Fruit fly (Drosophila melanogaster): ENCODE measurements around the gene bif.

The bif gene

DNA sequence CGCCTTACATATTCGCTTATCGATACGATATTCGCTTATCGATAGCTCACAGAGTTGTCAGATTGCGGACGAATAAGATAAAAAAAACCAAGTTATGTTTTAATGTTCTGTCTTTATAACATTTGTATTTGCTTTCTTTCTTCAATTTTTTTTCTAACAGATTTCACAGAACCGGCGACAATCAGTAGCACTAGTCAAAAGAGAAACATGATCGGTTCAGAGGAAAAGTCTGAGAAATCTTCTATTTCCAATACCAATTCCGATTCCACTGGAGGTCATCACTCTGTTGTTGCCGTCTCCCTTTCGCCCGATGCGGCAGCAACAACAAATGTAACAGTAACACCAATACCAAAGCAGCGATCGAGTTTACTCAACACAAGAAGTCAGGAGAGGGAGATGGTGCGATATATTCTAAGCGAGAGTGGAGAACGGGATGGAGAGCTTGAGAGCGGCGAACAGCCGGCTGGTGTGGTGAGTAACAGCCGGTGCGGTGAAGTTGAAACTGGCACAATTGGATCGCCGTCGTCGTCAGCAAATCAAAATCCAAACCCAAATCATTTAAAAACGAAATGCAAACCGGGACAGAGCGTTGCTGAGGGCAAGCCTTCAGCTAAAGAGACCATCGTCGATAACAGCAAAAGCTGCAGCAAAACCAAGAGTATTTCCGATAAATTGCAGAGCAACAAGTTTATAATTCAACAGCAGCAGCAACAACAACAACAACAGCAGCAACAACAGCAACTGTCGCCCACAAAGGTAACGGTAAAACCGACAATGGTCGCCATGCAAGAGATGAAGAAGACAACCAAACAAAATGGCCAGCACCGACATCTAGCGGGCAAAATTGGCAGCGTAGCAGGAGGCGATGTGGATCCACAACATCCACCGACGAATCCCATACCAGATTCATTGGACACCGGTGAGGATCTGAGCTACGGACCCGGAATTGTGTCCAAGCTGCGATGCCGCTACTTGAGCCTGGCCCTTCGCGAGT lies 3.1 kb downstream of the bif start (continued):
- peak; percentile 56 for TF ChIP-seq net (GFP tag; optimal IDR thresholded peaks at IDR 0.05)
- TF ChIP-seq CG6163 (GFP tag; IDR thresholded peaks at IDR 0.05): peak; percentile 15; the same call in 2 of the 3 replicates
- TF ChIP-seq CG7368 (GFP tag; optimal IDR thresholded peaks at IDR 0.05): peak; percentile 28
- TF ChIP-seq ss (GFP tag; optimal IDR thresholded peaks at IDR 0.05): peak; percentile 54 to 76
- TF ChIP-seq Eip75B (GFP tag; optimal IDR thresholded peaks at IDR 0.05): peak; percentile 54
- peak; percentile 49 for TF ChIP-seq achi (GFP tag; optimal IDR thresholded peaks at IDR 0.05)
- no peak for TF ChIP-seq CG11762 (GFP tag; optimal IDR thresholded peaks at IDR 0.05; ENCODE audit: insufficient read depth)
- TF ChIP-seq eg (GFP tag; IDR thresholded peaks at IDR 0.05): peak; percentile 63; the same call in 2 of the 3 replicates
- peak; percentile 37 for TF ChIP-seq spab (GFP tag; optimal IDR thresholded peaks at IDR 0.05)
- TF ChIP-seq Eip93F (GFP tag; optimal IDR thresholded peaks at IDR 0.05): peak; percentile 16

DNA sequence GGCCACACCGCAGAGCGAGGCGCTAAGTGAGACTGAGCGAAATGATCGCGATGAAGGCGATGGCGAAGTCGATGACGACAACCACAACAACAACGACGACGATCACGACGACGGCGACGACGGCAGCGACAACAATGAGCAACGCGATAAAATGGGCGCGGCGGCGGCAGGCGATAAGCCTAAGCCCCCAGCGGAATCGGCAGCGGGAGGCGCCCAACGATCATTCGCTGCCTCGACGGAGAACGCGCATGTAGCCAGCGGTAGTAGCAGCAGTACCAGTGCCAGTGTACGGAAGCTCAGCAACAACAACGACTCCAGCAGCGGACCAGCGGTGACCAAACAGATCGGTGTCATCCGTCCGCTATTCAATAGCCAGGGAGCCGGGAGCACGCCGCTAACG lies 4.7 kb downstream of the bif start:
- no peak for TF ChIP-seq CG11762 (GFP tag; optimal IDR thresholded peaks at IDR 0.05; ENCODE audit: insufficient read depth)
- TF ChIP-seq CG1621 (tag; optimal IDR thresholded peaks at IDR 0.05): no peak
- TF ChIP-seq Eip75B (GFP tag; optimal IDR thresholded peaks at IDR 0.05): peak; percentile 7
- TF ChIP-seq Smox (GFP tag; optimal IDR thresholded peaks at IDR 0.05): no peak
- TF ChIP-seq CG7368 (GFP tag; optimal IDR thresholded peaks at IDR 0.05): no peak
- TF ChIP-seq CG10631 (GFP tag; optimal IDR thresholded peaks at IDR 0.05): no peak
- no peak for TF ChIP-seq CG4318 (GFP tag; optimal IDR thresholded peaks at IDR 0.05)
- TF ChIP-seq Hr38 (GFP tag; optimal IDR thresholded peaks at IDR 0.05): no peak
- peak; percentile 41 for TF ChIP-seq topi (GFP tag; optimal IDR thresholded peaks at IDR 0.05)
- no peak for TF ChIP-seq dac (GFP tag; optimal IDR thresholded peaks at IDR 0.05)
- TF ChIP-seq CG10669 (GFP tag; optimal IDR thresholded peaks at IDR 0.05): no peak
- peak; percentile 63 for TF ChIP-seq Sox14 (GFP tag; optimal IDR thresholded peaks at IDR 0.05)
- TF ChIP-seq eg (GFP tag; IDR thresholded peaks at IDR 0.05): peak; percentile 42; the same call in 1 of the 3 replicates
- TF ChIP-seq CG9139 (GFP tag; optimal IDR thresholded peaks at IDR 0.05): no peak
- no peak for TF ChIP-seq dsx (GFP tag; optimal IDR thresholded peaks at IDR 0.05; ENCODE audit: poor library complexity, severe bottlenecking)
- TF ChIP-seq esn (GFP tag; optimal IDR thresholded peaks at IDR 0.05): peak; percentile 13
- no peak for TF ChIP-seq pdm3 (GFP tag; optimal IDR thresholded peaks at IDR 0.05)
- no peak for TF ChIP-seq CG11902 (GFP tag; optimal IDR thresholded peaks at IDR 0.05)
- no peak for TF ChIP-seq CG8319 (GFP tag; optimal IDR thresholded peaks at IDR 0.05)
- TF ChIP-seq CG6163 (GFP tag; IDR thresholded peaks at IDR 0.05): peak; percentile 60; the same call in 2 of the 3 replicates
- TF ChIP-seq CG15336 (GFP tag; IDR thresholded peaks at IDR 0.05): no peak
- no peak for TF ChIP-seq CG31627 (GFP tag; optimal IDR thresholded peaks at IDR 0.05)
- TF ChIP-seq CG11294 (GFP tag; IDR thresholded peaks at IDR 0.05): no peak
- TF ChIP-seq acj6 (GFP tag; optimal IDR thresholded peaks at IDR 0.05): no peak
- peak; percentile 22 for TF ChIP-seq Eip78C (GFP tag)
- TF ChIP-seq CG34406 (GFP tag; optimal IDR thresholded peaks at IDR 0.05): no peak
- TF ChIP-seq Lpt (GFP tag; optimal IDR thresholded peaks at IDR 0.05): no peak
- TF ChIP-seq spab (GFP tag; optimal IDR thresholded peaks at IDR 0.05): no peak
- no peak for TF ChIP-seq Gug (GFP tag; IDR thresholded peaks at IDR 0.05)
- TF ChIP-seq CG6792 (GFP tag; optimal IDR thresholded peaks at IDR 0.05): no peak
- TF ChIP-seq Eip93F (GFP tag; optimal IDR thresholded peaks at IDR 0.05): peak; percentile 37
- TF ChIP-seq vri (GFP tag; optimal IDR thresholded peaks at IDR 0.05): peak; percentile 46
- peak in 1 of 2 experiments; percentile 42 for TF ChIP-seq ss (GFP tag; optimal IDR thresholded peaks at IDR 0.05)
- TF ChIP-seq cyc (GFP tag; optimal IDR thresholded peaks at IDR 0.05): no peak
- no peak for TF ChIP-seq Sox102F (GFP tag; optimal IDR thresholded peaks at IDR 0.05)
- no peak for TF ChIP-seq net (GFP tag; optimal IDR thresholded peaks at IDR 0.05)
- TF ChIP-seq Ets96B (tag; optimal IDR thresholded peaks at IDR 0.05): no peak
- peak; percentile 10 for TF ChIP-seq fkh (GFP tag; optimal IDR thresholded peaks at IDR 0.05)
- no peak for TF ChIP-seq Ets21C (GFP tag; optimal IDR thresholded peaks at IDR 0.05)
- no peak for TF ChIP-seq CG6276 (GFP tag; optimal IDR thresholded peaks at IDR 0.05)
- peak; percentile 85 for TF ChIP-seq svp (GFP tag)
